Fruit fly (Drosophila melanogaster) whole organism, prepupa: ENCODE data around the gene oaf.

Experiments
- CG1621 ChIP-seq: fragments of 200-800 bp; sonication (Bioruptor generic); optimal IDR thresholded peaks from 3 replicates; lab custom pipeline; 2018; ENCODE audit warnings: missing biosample characterization, mild to moderate bottlenecking, missing genetic modification characterization
- CG34406 ChIP-seq: fragments of 200-800 bp; sonication (Bioruptor generic); optimal IDR thresholded peaks from 3 replicates; lab custom pipeline; 2016; ENCODE audit warnings: missing biosample characterization, missing genetic modification characterization
- Eip75B ChIP-seq: fragments of 200-800 bp; sonication (Bioruptor generic); optimal IDR thresholded peaks from 3 replicates; lab custom pipeline; 2016; ENCODE audit warnings: missing biosample characterization, missing genetic modification characterization
- Gug ChIP-seq: fragments of 200-800 bp; sonication (Bioruptor generic); IDR thresholded peaks from 2 replicates; pipeline ENCODE4 v1.3.6; 2022; ENCODE audit warnings: missing biosample characterization, missing genetic modification characterization
- Hr38 ChIP-seq: sonication (Bioruptor generic); optimal IDR thresholded peaks from 2 replicates; lab custom pipeline; 2016; ENCODE audit warnings: missing biosample characterization, missing genetic modification characterization
- OdsH ChIP-seq: fragments of 200-800 bp; sonication (Bioruptor generic); optimal IDR thresholded peaks from 3 replicates; lab custom pipeline; 2016; ENCODE audit warnings: missing biosample characterization, missing genetic modification characterization
- Sox15 ChIP-seq: fragments of 200-800 bp; sonication (Bioruptor generic); optimal IDR thresholded peaks from 3 replicates; lab custom pipeline; 2016; ENCODE audit warnings: missing biosample characterization, missing genetic modification characterization

dm6 chr2L:2494515-2495098 lies 1.9 kb downstream of the oaf start:
- no peak for TF ChIP-seq CG34406 (GFP tag; lab: Kevin White, UChicago)
- TF ChIP-seq Hr38 (GFP tag; lab: Kevin White, UChicago) = no peak
- TF ChIP-seq Gug (GFP tag; lab: Robert Waterston, UW) = no peak
- no peak for TF ChIP-seq Eip75B (GFP tag; lab: Kevin White, UChicago)
- TF ChIP-seq Sox15 (GFP tag; lab: Kevin White, UChicago) = no peak
- no peak for TF ChIP-seq CG1621 (tag; lab: Kevin White, UChicago)
- no peak for TF ChIP-seq OdsH (GFP tag; lab: Kevin White, UChicago)
